Fruit fly (Drosophila melanogaster) whole organism, prepupa: ENCODE data around the gene CG5199.
"Not testable (repeated sequence)": the region's sequence is repeated elsewhere in the genome, so short reads cannot be mapped to it uniquely, and the experiment has no call there.

ENCODE experiments used
- CG10631 ChIP-seq: fragments of 200-800 bp; sonication (Bioruptor generic); optimal IDR thresholded peaks from 2 replicates; lab custom pipeline; 2016; ENCODE audit warnings: missing biosample characterization, missing genetic modification characterization
- CG11294 ChIP-seq: fragments of 200-800 bp; sonication (Bioruptor generic); IDR thresholded peaks from 2 replicates; pipeline ENCODE4 v1.3.6; 2022; ENCODE audit warnings: missing biosample characterization, missing genetic modification characterization
- CG11762 ChIP-seq: fragments of 200-800 bp; sonication (Bioruptor generic); optimal IDR thresholded peaks from 3 replicates; lab custom pipeline; 2016; ENCODE audit warnings: missing biosample characterization, missing genetic modification characterization; ENCODE audit not compliant: insufficient read depth
- CG11902 ChIP-seq: fragments of 200-800 bp; sonication (Bioruptor generic); optimal IDR thresholded peaks from 3 replicates; lab custom pipeline; 2016; ENCODE audit warnings: missing biosample characterization, missing genetic modification characterization
- CG15336 ChIP-seq: fragments of 200-800 bp; sonication (Bioruptor generic); IDR thresholded peaks from 2 replicates; pipeline ENCODE4 v1.3.6; 2022; ENCODE audit warnings: missing biosample characterization, missing genetic modification characterization
- CG1621 ChIP-seq: fragments of 200-800 bp; sonication (Bioruptor generic); optimal IDR thresholded peaks from 3 replicates; lab custom pipeline; 2018; ENCODE audit warnings: missing biosample characterization, mild to moderate bottlenecking, missing genetic modification characterization
- CG3032 ChIP-seq: fragments of 200-800 bp; optimal IDR thresholded peaks from 2 replicates; lab custom pipeline; 2019; ENCODE audit warnings: missing biosample characterization, mild to moderate bottlenecking, missing genetic modification characterization, moderate library complexity
- CG32006 ChIP-seq: fragments of 200-800 bp; sonication (Bioruptor generic); optimal IDR thresholded peaks from 3 replicates; lab custom pipeline; 2017; ENCODE audit warnings: missing biosample characterization, mild to moderate bottlenecking, missing genetic modification characterization
- CG4318 ChIP-seq: fragments of 200-800 bp; sonication (Bioruptor generic); optimal IDR thresholded peaks from 3 replicates; lab custom pipeline; 2017; ENCODE audit warnings: missing biosample characterization, mild to moderate bottlenecking, missing genetic modification characterization
- CG6163 ChIP-seq: fragments of 200-800 bp; sonication (Bioruptor generic); IDR thresholded peaks from 3 replicates; pipeline ENCODE4 v1.3.6; 2022; ENCODE audit warnings: missing biosample characterization, missing genetic modification characterization
- CG6276 ChIP-seq: fragments of 200-800 bp; sonication (Bioruptor generic); optimal IDR thresholded peaks from 2 replicates; lab custom pipeline; 2017; ENCODE audit warnings: missing biosample characterization, mild to moderate bottlenecking, missing genetic modification characterization
- CG6792 ChIP-seq: fragments of 200-800 bp; sonication (Bioruptor generic); optimal IDR thresholded peaks from 3 replicates; lab custom pipeline; 2016; ENCODE audit warnings: missing biosample characterization, missing genetic modification characterization
- CG6808 ChIP-seq: fragments of 200-800 bp; sonication (Bioruptor generic); optimal IDR thresholded peaks from 3 replicates; lab custom pipeline; 2017; ENCODE audit warnings: missing biosample characterization, missing genetic modification characterization, mild to moderate bottlenecking, moderate library complexity, missing genetic modification reagents
- CG7368 ChIP-seq: fragments of 200-800 bp; sonication (Bioruptor generic); optimal IDR thresholded peaks from 3 replicates; lab custom pipeline; 2016; ENCODE audit warnings: missing biosample characterization, missing genetic modification characterization
- CG8119 ChIP-seq: fragments of 200-800 bp; sonication (Bioruptor generic); IDR thresholded peaks from 3 replicates; pipeline ENCODE4 v1.3.6; 2022; ENCODE audit warnings: missing biosample characterization, missing genetic modification characterization
- CG9139 ChIP-seq: fragments of 200-800 bp; sonication (Bioruptor generic); optimal IDR thresholded peaks from 3 replicates; lab custom pipeline; 2017; ENCODE audit warnings: missing biosample characterization, mild to moderate bottlenecking, missing genetic modification characterization
- Eip78C ChIP-seq: fragments of 200-800 bp; sonication (Bioruptor generic); peaks from one replicate; lab custom pipeline; 2016; ENCODE audit warnings: missing biosample characterization, missing genetic modification characterization
- Eip93F ChIP-seq: fragments of 200-800 bp; sonication (Bioruptor generic); optimal IDR thresholded peaks from 2 replicates; lab custom pipeline; 2016; ENCODE audit warnings: missing biosample characterization, mild to moderate bottlenecking, missing genetic modification characterization
- Hr38 ChIP-seq: sonication (Bioruptor generic); optimal IDR thresholded peaks from 2 replicates; lab custom pipeline; 2016; ENCODE audit warnings: missing biosample characterization, missing genetic modification characterization
- Hr39 ChIP-seq: fragments of 200-800 bp; sonication (Bioruptor generic); optimal IDR thresholded peaks from 2 replicates; lab custom pipeline; 2016; ENCODE audit warnings: missing biosample characterization, missing genetic modification characterization
- Hr4 ChIP-seq: fragments of 200-800 bp; sonication (Bioruptor generic); optimal IDR thresholded peaks from 3 replicates; lab custom pipeline; 2016; ENCODE audit warnings: missing biosample characterization, missing genetic modification characterization
- OdsH ChIP-seq: fragments of 200-800 bp; sonication (Bioruptor generic); optimal IDR thresholded peaks from 3 replicates; lab custom pipeline; 2016; ENCODE audit warnings: missing biosample characterization, missing genetic modification characterization
- Smox ChIP-seq: fragments of 200-800 bp; sonication (Bioruptor generic); optimal IDR thresholded peaks from 3 replicates; lab custom pipeline; 2016; ENCODE audit warnings: missing biosample characterization, missing genetic modification characterization
- Sox15 ChIP-seq: fragments of 200-800 bp; sonication (Bioruptor generic); optimal IDR thresholded peaks from 3 replicates; lab custom pipeline; 2016; ENCODE audit warnings: missing biosample characterization, missing genetic modification characterization
- achi ChIP-seq: fragments of 200-800 bp; sonication (Bioruptor generic); optimal IDR thresholded peaks from 3 replicates; lab custom pipeline; 2016; ENCODE audit warnings: missing biosample characterization, missing genetic modification characterization
- acj6 ChIP-seq: fragments of 200-800 bp; sonication (Bioruptor generic); optimal IDR thresholded peaks from 3 replicates; lab custom pipeline; 2016; ENCODE audit warnings: missing biosample characterization, missing genetic modification characterization
- cyc ChIP-seq: fragments of 200-800 bp; sonication (Bioruptor generic); optimal IDR thresholded peaks from 3 replicates; lab custom pipeline; 2016; ENCODE audit warnings: missing biosample characterization, missing genetic modification characterization
- eg ChIP-seq: fragments of 200-800 bp; sonication (Bioruptor generic); IDR thresholded peaks from 3 replicates; pipeline ENCODE4 v1.3.6; 2022; ENCODE audit warnings: missing biosample characterization, missing genetic modification characterization
- fd59A ChIP-seq: fragments of 200-800 bp; sonication (Bioruptor generic); optimal IDR thresholded peaks from 2 replicates; lab custom pipeline; 2017; ENCODE audit warnings: missing biosample characterization, mild to moderate bottlenecking, missing genetic modification characterization, missing genetic modification reagents
- fd85E ChIP-seq: fragments of 200-800 bp; sonication (Bioruptor generic); optimal IDR thresholded peaks from 3 replicates; lab custom pipeline; 2016; ENCODE audit warnings: missing biosample characterization, missing genetic modification characterization
- fkh ChIP-seq: fragments of 200-800 bp; sonication (Bioruptor generic); optimal IDR thresholded peaks from 3 replicates; lab custom pipeline; 2017; ENCODE audit warnings: missing biosample characterization, mild to moderate bottlenecking, missing genetic modification characterization, moderate library complexity
- lz ChIP-seq: fragments of 200-800 bp; sonication (Bioruptor generic); optimal IDR thresholded peaks from 3 replicates; lab custom pipeline; 2016; ENCODE audit warnings: missing biosample characterization, missing genetic modification characterization
- net ChIP-seq: fragments of 200-800 bp; sonication (Bioruptor generic); optimal IDR thresholded peaks from 3 replicates; lab custom pipeline; 2016; ENCODE audit warnings: missing biosample characterization, missing genetic modification characterization
- pdm3 ChIP-seq: fragments of 200-800 bp; sonication (Bioruptor generic); optimal IDR thresholded peaks from 3 replicates; lab custom pipeline; 2016; ENCODE audit warnings: missing biosample characterization, missing genetic modification characterization
- spab ChIP-seq: fragments of 200-800 bp; sonication (Bioruptor generic); optimal IDR thresholded peaks from 2 replicates; lab custom pipeline; 2017; ENCODE audit warnings: missing biosample characterization, mild to moderate bottlenecking, missing genetic modification characterization, missing genetic modification reagents
- ss ChIP-seq, 2 experiments: fragments of 200-800 bp; sonication (Bioruptor generic); optimal IDR thresholded peaks; 2 replicates in 1 of 2; 3 replicates in 1 of 2; lab custom pipeline; 2017 to 2018; ENCODE audit warnings: mild to moderate bottlenecking in 2 of 2, missing biosample characterization in 2 of 2, missing genetic modification characterization in 2 of 2, moderate library complexity in 1 of 2
- svp ChIP-seq: fragments of 200-800 bp; sonication (Bioruptor generic); peaks from one replicate; lab custom pipeline; 2016; ENCODE audit warnings: missing biosample characterization, missing genetic modification characterization
- topi ChIP-seq: fragments of 200-800 bp; sonication (Bioruptor generic); optimal IDR thresholded peaks from 3 replicates; lab custom pipeline; 2016; ENCODE audit warnings: missing biosample characterization, missing genetic modification characterization
- vri ChIP-seq: fragments of 200-800 bp; sonication (Bioruptor generic); optimal IDR thresholded peaks from 3 replicates; lab custom pipeline; 2016; ENCODE audit warnings: missing biosample characterization, mild to moderate bottlenecking, missing genetic modification characterization

The CG5199 gene

DNA sequence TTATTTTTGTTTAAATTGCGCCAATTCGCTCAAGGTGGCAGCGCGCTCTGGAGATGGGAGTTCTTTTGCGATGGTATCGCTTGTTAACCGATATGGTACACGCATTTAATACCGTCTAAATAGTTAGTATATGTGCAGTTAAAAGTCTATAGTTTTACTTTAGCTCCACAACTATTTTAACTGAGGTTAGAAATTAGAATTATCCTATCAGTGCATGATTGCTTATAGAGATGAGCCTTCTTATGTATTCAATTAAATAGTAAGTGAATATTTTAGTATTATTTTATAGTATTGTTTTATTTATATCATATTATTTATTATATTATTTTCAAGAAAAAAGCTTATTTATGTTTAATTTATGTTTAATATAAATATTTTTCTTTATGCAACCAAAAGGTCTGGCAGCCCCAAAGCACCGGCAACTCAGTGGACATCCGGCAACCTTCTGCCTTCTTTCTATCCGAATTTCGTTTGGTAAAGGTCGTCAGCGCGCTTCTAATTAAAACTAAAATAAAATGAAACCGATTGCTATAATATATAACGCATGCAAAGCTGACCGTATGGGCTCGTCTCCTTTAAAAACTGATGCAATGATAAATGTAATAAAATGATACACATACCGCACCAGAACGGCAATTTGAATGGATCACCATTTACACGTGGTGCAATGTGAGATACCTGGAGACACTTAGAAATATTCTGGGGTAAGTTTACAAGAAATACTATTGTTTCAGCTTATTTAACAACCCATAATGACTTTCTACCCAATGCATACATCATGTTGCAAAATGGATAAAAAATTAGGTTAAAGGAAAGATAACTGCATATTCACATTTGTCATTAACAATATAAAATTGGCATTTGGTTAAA lies at the start of gene CG5199 (continued):
- no peak for TF ChIP-seq CG8119 (GFP tag; lab: Robert Waterston, UW)
- TF ChIP-seq Eip93F (GFP tag; lab: Kevin White, UChicago), result no peak
- TF ChIP-seq fd59A (GFP tag; lab: Kevin White, UChicago), result no peak
- peak; percentile 53 for TF ChIP-seq CG11902 (GFP tag; lab: Kevin White, UChicago)
- peak; percentile 12 for TF ChIP-seq Hr4
- peak; percentile 74 for TF ChIP-seq cyc (GFP tag; lab: Kevin White, UChicago)
- no peak for TF ChIP-seq Smox
- no peak for TF ChIP-seq CG6808 (GFP tag; lab: Kevin White, UChicago)
- no peak for TF ChIP-seq Eip78C (GFP tag; lab: Kevin White, UChicago)
- TF ChIP-seq lz (GFP tag; lab: Kevin White, UChicago), result peak; percentile 62

DNA sequence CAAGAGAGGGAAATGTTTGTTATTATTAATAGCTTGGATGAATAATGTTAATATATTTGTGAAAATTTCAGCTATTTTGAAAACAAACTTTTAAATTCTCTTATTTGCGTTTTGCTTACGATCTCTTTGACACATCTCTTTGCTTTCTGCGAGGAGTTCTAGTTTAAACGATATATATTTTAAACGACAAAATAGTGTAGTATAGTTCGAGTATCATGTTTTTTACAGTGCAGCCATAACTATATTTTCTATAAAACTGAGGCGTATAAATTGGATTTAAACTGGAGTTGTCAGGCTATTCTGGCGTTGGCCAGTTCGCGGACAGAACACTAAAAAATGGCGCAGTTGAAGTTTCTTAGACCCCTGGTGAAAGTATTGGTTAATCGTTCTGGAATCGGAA lies 46.9 kb upstream of the CG5199 start, which contains the start of gene CG18281:
CG18281 (plus strand) TSS at position 301 of the 400 bp plus-strand sequence.
- not testable (repeated sequence) for TF ChIP-seq lz (GFP tag; lab: Kevin White, UChicago); CG15336 (GFP tag; lab: Robert Waterston, UW); Hr4

dm6 chr3L:20498204-20498603 lies 45.5 kb upstream of the CG5199 start:
- TF ChIP-seq cyc (GFP tag; lab: Kevin White, UChicago) (no peak), Hr4 (no peak), CG10631 (GFP tag; lab: Kevin White, UChicago) (no peak), fd59A (GFP tag; lab: Kevin White, UChicago) (no peak), ss (GFP tag; optimal IDR thresholded peaks at IDR 0.05; lab: Kevin White, UChicago) (no peak), Hr38 (GFP tag; lab: Kevin White, UChicago) (no peak), CG3032 (tag; lab: Kevin White, UChicago) (no peak), CG6792 (no peak), Eip93F (GFP tag; lab: Kevin White, UChicago) (no peak), CG15336 (GFP tag; lab: Robert Waterston, UW) (no peak), CG6163 (no peak), acj6 (GFP tag; lab: Kevin White, UChicago) (no peak), Hr39 (GFP tag; lab: Kevin White, UChicago) (no peak), CG11762 (GFP tag; lab: Kevin White, UChicago) (no peak), eg (GFP tag; lab: Robert Waterston, UW) (no peak)
- TF ChIP-seq, all 60 proteins: peak for 0

- TF ChIP-seq svp (GFP tag; lab: Kevin White, UChicago) (no peak), spab (GFP tag; lab: Kevin White, UChicago) (no peak), Hr4 (peak; percentile 12), net (GFP tag; lab: Kevin White, UChicago) (no peak), CG11294 (no peak), CG11902 (GFP tag; lab: Kevin White, UChicago) (no peak), CG8119 (GFP tag; lab: Robert Waterston, UW) (no peak), CG7368 (no peak), CG1621 (tag; lab: Kevin White, UChicago) (peak; percentile 94), ss (GFP tag; optimal IDR thresholded peaks at IDR 0.05; lab: Kevin White, UChicago) (no peak), topi (GFP tag; lab: Kevin White, UChicago) (no peak), achi (GFP tag; lab: Kevin White, UChicago) (no peak), CG6808 (GFP tag; lab: Kevin White, UChicago) (peak; percentile 30), OdsH (no peak), CG32006 (GFP tag; lab: Kevin White, UChicago) (no peak), Hr38 (GFP tag; lab: Kevin White, UChicago) (no peak), CG9139 (GFP tag; lab: Kevin White, UChicago) (no peak), vri (GFP tag; lab: Kevin White, UChicago) (peak; percentile 88), CG4318 (no peak), fkh (peak; percentile 47), Sox15 (no peak), CG11762 (GFP tag; lab: Kevin White, UChicago) (no peak), pdm3 (GFP tag; lab: Kevin White, UChicago) (no peak), fd85E (GFP tag; lab: Kevin White, UChicago) (no peak), CG10631 (GFP tag; lab: Kevin White, UChicago) (no peak), CG6276 (GFP tag; lab: Kevin White, UChicago) (no peak), CG3032 (tag; lab: Kevin White, UChicago) (no peak), fd59A (GFP tag; lab: Kevin White, UChicago) (no peak)
These were observed 44.7 kb upstream of the CG5199 start, which contains the start of gene CG32425 for dm6 chr3L:20497124-20497996. CG32425 (plus strand) TSS chr3L:20497323.
